Fruit fly (Drosophila melanogaster): ENCODE data around the gene CG15042.

The CG15042 gene

dm6 chrX:18515205-18515921 is 12.7 kb downstream of the CG15042 start, which contains the start of the genes Bx and HisRS (continued):
- TF ChIP-seq Camta (GFP tag; optimal IDR thresholded peaks at IDR 0.05), result no peak
- TF ChIP-seq CG33213 (GFP tag; optimal IDR thresholded peaks at IDR 0.05), result peak; percentile 51
- TF ChIP-seq CG14965 (GFP tag; optimal IDR thresholded peaks at IDR 0.05; ENCODE audit: borderline replicate concordance), result no peak
- no peak for TF ChIP-seq jing (GFP tag; optimal IDR thresholded peaks at IDR 0.05)
- peak; percentile 28; the same call in 1 of the 3 replicates for TF ChIP-seq CG16813 (GFP tag; IDR thresholded peaks at IDR 0.05; ENCODE audit: partially characterized antibody)
- TF ChIP-seq CG2116 (GFP tag; optimal IDR thresholded peaks at IDR 0.05), result peak; percentile 25
- TF ChIP-seq CG42726 (GFP tag; IDR thresholded peaks at IDR 0.05; ENCODE audit: partially characterized antibody), result peak; percentile 59
- TF ChIP-seq CG2678 (tag; optimal IDR thresholded peaks at IDR 0.05), result no peak
- no peak for TF ChIP-seq ara (GFP tag; IDR thresholded peaks at IDR 0.05)
- no peak for TF ChIP-seq scrt (GFP tag; optimal IDR thresholded peaks at IDR 0.05)
- no peak for TF ChIP-seq salm (tag; optimal IDR thresholded peaks at IDR 0.05)
- TF ChIP-seq tin (GFP tag; optimal IDR thresholded peaks at IDR 0.05), result no peak
- no peak for TF ChIP-seq CG8944 (GFP tag; optimal IDR thresholded peaks at IDR 0.05)
- no peak for TF ChIP-seq CG4820 (GFP tag; optimal IDR thresholded peaks at IDR 0.05)
- no peak for TF ChIP-seq run (tag; optimal IDR thresholded peaks at IDR 0.05)
- TF ChIP-seq CG10565 (GFP tag; optimal IDR thresholded peaks at IDR 0.05), result no peak
- TF ChIP-seq amos (GFP tag; IDR thresholded peaks at IDR 0.05; ENCODE audit: partially characterized antibody), result peak; percentile 48; the same call in 1 of the 2 replicates
- no peak for TF ChIP-seq CG14667 (GFP tag; IDR thresholded peaks at IDR 0.05)
- no peak for TF ChIP-seq CG34224 (GFP tag; IDR thresholded peaks at IDR 0.05; ENCODE audit: partially characterized antibody)
- peak; percentile 39 for TF ChIP-seq Dp (GFP tag; optimal IDR thresholded peaks at IDR 0.05)
- TF ChIP-seq pzg (GFP tag; optimal IDR thresholded peaks at IDR 0.05), result peak; percentile 79
- TF ChIP-seq ranshi (GFP tag; IDR thresholded peaks at IDR 0.05), result no peak
- peak; percentile 5 for TF ChIP-seq sug (tag; optimal IDR thresholded peaks at IDR 0.05)
- TF ChIP-seq CG2199 (GFP tag; IDR thresholded peaks at IDR 0.05), result peak; percentile 38; the same call in 1 of the 3 replicates
- no peak for TF ChIP-seq cg (GFP tag; optimal IDR thresholded peaks at IDR 0.05)
- TF ChIP-seq Doc2 (GFP tag; IDR thresholded peaks at IDR 0.05), result no peak
- TF ChIP-seq bowl (GFP tag; IDR thresholded peaks at IDR 0.05), result no peak
- TF ChIP-seq Gug (GFP tag; IDR thresholded peaks at IDR 0.05), result peak; percentile 27; the same call in 1 of the 4 replicates
- no peak for TF ChIP-seq Fer2 (tag; optimal IDR thresholded peaks at IDR 0.05)
- peak; percentile 19 for TF ChIP-seq CG8924 (tag; optimal IDR thresholded peaks at IDR 0.05)
- TF ChIP-seq peb (GFP tag; IDR thresholded peaks at IDR 0.05), result no peak
- TF ChIP-seq CG7839 (tag; optimal IDR thresholded peaks at IDR 0.05), result no peak
- peak; percentile 70 for TF ChIP-seq CG17186 (GFP tag; optimal IDR thresholded peaks at IDR 0.05)
- TF ChIP-seq crol (GFP tag; IDR thresholded peaks at IDR 0.05), result peak; percentile 82
- TF ChIP-seq CG31388 (GFP tag; optimal IDR thresholded peaks at IDR 0.05), result no peak
- no peak for TF ChIP-seq CG5953 (GFP tag; IDR thresholded peaks at IDR 0.05)
- TF ChIP-seq lmd (GFP tag; IDR thresholded peaks at IDR 0.05), result no peak
- TF ChIP-seq CG14050 (GFP tag; IDR thresholded peaks at IDR 0.05), result no peak
- TF ChIP-seq CG13894 (tag; optimal IDR thresholded peaks at IDR 0.05), result peak; percentile 2
- TF ChIP-seq pfk (GFP tag; optimal IDR thresholded peaks at IDR 0.05), result peak; percentile 6
- peak; percentile 67 for TF ChIP-seq sens (GFP tag)
- TF ChIP-seq vvl (GFP tag; IDR thresholded peaks at IDR 0.05), result peak; percentile 23
- TF ChIP-seq mam (GFP tag; optimal IDR thresholded peaks at IDR 0.05), result no peak
- TF ChIP-seq CG11696 (GFP tag; IDR thresholded peaks at IDR 0.05), result no peak
- no peak for TF ChIP-seq hkb (optimal IDR thresholded peaks at IDR 0.05)
- 0 out of 2 replicates have a peak, but pooled peaks have one; percentile 26 for TF ChIP-seq hkb (GFP tag; IDR thresholded peaks at IDR 0.05)
- no peak for TF ChIP-seq da (GFP tag; optimal IDR thresholded peaks at IDR 0.05)
- TF ChIP-seq Opbp (GFP tag; IDR thresholded peaks at IDR 0.05; ENCODE audit: partially characterized antibody), result peak; percentile 64; the same call in 2 of the 3 replicates
- TF ChIP-seq Dek (tag; optimal IDR thresholded peaks at IDR 0.05), result peak; percentile 14
- peak; percentile 42 for TF ChIP-seq Adf1 (GFP tag; IDR thresholded peaks at IDR 0.05)
